Worm (Caenorhabditis elegans) whole organism, dauer: Measurements from ENCODE around the gene srh-31.

Source experiments
- unc-62 ChIP-seq: sonication (generic microtip); optimal IDR thresholded peaks from 2 replicates; lab custom pipeline; 2017; ENCODE audit warnings: missing biosample characterization, missing genetic modification reagents, missing genetic modification characterization

srh-31 gene

DNA sequence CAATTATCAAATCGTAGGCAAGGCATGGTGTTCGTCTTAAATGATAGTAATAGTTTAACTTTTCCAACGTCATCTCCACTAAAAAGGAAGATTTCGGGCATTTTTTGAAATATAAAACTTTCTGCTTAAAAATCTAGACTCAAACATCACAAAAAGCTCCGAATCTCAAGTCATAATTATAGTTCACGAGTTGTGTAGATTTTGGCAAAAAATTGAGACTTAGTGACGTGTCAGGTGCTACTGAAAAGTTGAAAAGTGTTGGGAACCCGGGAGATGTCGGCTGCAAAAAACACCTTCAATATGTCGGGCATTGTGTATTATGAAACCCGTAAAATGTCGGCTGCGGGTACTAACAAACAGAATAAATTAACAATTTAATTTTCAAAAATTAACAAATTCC is 11.3 kb upstream of the srh-31 start, which contains the start of gene Y26G10.1:
Gene Y26G10.1 (minus strand): TSS at position 101 of the 400 bp plus-strand sequence.
- TF ChIP-seq unc-62 (GFP tag; lab: Kevin White, UChicago): no peak

ce11 chrV:17696753-17697152 is 10.4 kb upstream of the srh-31 start, which contains the start of gene spp-29:
Gene spp-29, minus strand, starts transcription at chrV:17696853.
- TF ChIP-seq unc-62 (GFP tag; lab: Kevin White, UChicago): no peak

DNA sequence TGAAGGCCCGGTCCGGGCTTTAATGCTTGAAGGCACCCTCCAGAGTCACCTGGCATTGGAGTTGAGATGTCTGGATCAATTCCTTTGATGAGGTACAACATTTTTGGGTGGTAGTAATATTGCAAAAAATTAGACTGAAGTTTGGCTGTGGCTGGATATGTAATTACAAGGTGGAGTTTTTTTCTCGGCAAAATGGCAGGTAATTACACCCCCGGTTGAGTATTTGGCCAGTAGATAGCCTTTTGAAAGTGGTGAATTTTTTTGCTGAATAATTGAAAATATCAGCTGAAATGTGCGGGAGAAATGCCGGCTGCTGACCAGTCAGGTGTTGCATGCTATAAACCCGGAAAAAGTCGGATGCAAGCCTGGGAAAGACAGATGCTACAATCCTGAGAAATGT is 8.0 kb upstream of the srh-31 start, which contains the start of gene Y26G10.4:
Gene Y26G10.4 (minus strand): TSS at position 101 of the 400 bp plus-strand sequence.
- no peak for TF ChIP-seq unc-62 (GFP tag; lab: Kevin White, UChicago)

ce11 chrV:17699659-17700058 is 7.5 kb upstream of the srh-31 start, which contains the start of gene Y26G10.6:
Gene Y26G10.6, plus strand, starts transcription at chrV:17699959.
- no peak for TF ChIP-seq unc-62 (GFP tag; lab: Kevin White, UChicago)

- TF ChIP-seq unc-62 (GFP tag; lab: Kevin White, UChicago): no peak
These were observed 6.3 kb upstream of the srh-31 start, which contains the start of the genes Y26G10.5 and srh-32 for ce11 chrV:17700728-17701262. Gene Y26G10.5, minus strand, starts transcription at chrV:17700828. Gene srh-32, plus strand, starts transcription at chrV:17701212.

DNA sequence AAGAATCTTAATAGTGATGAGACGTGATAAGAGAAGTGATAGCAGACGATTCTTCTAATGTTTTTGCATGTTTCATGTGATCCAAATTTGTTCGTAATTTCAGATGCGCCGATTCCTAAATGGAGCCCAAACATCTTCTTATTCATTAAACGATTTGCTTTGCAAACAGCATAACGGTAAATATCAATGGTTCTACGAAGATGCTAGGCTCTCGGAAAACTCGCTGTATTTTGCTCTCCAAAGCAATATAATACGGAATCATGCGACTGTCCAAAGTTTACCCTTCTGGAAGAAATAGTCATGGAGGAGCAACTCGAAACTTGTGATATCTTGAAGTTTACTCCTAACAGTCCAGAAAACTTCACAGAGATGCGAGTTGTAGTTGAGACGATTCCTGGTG is 1.3 kb upstream of the srh-31 start, which contains the start of gene W06D12.6:
Gene W06D12.6 (plus strand): TSS at position 301 of the 400 bp plus-strand sequence.
- TF ChIP-seq unc-62 (GFP tag; lab: Kevin White, UChicago): no peak

- no peak for TF ChIP-seq unc-62 (GFP tag; lab: Kevin White, UChicago)
These were observed 810 bp upstream of the srh-31 start for ce11 chrV:17706217-17706806.

- no peak for TF ChIP-seq unc-62 (GFP tag; lab: Kevin White, UChicago)
These were observed 5.2 kb downstream of the srh-31 start for ce11 chrV:17712349-17712748.

ce11 chrV:17714330-17714729 is 7.2 kb downstream of the srh-31 start, which contains the start of gene twk-33:
Gene twk-33, minus strand, starts transcription at chrV:17714377.
- TF ChIP-seq unc-62 (GFP tag; lab: Kevin White, UChicago): no peak

DNA sequence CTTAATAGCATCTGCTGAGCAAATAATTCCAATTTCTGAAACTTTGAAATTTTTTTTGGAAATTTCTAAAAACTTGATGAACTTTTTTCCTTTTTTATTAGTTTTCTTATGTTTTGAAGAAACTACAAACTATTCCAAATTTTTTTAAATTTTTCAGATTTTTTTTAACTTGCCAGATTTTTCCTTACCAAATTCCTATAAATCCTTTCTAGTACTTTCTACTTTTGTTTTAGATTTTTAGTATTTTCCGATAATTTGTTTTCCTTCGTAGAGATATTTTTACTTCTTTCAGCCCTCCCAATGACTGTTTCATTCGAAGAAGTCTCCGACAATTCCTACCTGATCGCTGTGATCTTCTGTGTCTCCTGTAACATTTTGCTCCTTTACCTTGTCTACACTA is 11.5 kb downstream of the srh-31 start, which contains the start of gene str-77:
Gene str-77 (plus strand): TSS at position 301 of the 400 bp plus-strand sequence.
- TF ChIP-seq unc-62 (GFP tag; lab: Kevin White, UChicago): no peak

DNA sequence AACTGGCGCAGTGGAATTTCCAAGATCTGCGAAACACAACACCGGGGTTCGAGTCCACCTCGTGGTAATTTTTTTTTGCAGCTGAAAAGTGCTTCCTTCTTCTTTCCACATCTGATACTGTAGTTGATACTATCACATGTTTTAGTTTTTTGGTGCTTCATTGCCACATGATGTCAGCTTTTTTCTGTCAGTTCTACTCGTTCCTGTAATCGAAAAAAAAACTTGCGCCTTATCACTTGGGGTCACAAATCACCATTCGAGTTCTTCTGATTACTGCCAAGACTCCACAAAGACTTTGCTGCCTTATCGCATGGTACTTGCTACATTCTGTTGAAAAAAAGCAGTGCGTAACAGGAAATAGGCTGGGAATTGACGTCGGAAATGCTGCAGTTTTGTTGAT is 14.6 kb downstream of the srh-31 start:
- TF ChIP-seq unc-62 (GFP tag; lab: Kevin White, UChicago): no peak

- TF ChIP-seq unc-62 (GFP tag; lab: Kevin White, UChicago): no peak
These were observed 15.4 kb downstream of the srh-31 start for ce11 chrV:17722553-17722952.

- no peak for TF ChIP-seq unc-62 (GFP tag; lab: Kevin White, UChicago)
These were observed 16.1 kb downstream of the srh-31 start for ce11 chrV:17723142-17723781.

ce11 chrV:17724704-17725103 is 17.6 kb downstream of the srh-31 start, which contains the start of gene fat-5:
Gene fat-5, plus strand, starts transcription at chrV:17725004.
- no peak for TF ChIP-seq unc-62 (GFP tag; lab: Kevin White, UChicago)

DNA sequence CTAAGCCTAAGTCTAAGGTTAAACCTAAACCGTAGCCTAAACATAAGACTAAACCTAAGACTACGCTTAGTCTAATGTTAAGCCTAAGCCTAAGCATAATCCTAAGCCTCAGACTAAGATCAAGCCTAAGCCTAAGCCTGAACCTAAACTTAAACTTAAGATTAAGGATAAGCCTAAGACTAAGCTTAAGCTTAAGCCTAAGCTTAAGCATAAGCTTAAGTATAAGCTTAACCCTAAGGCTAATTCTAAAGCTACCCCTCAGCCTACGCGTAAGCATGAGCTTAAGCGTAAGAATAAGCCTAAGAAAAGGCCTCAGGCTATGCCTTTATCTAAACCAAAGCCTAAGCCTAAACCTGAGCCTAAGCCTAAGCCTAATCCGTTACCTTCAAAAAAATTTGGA is 21.2 kb downstream of the srh-31 start:
- no peak for TF ChIP-seq unc-62 (GFP tag; lab: Kevin White, UChicago)

- TF ChIP-seq unc-62 (GFP tag; lab: Kevin White, UChicago): no peak
These were observed 21.6 kb downstream of the srh-31 start for ce11 chrV:17728757-17729156.
